Fruit fly (Drosophila melanogaster) Kc167 (cell line): ENCODE results near the gene CG11920.

Source experiments
- Myc ChIP-seq: fragments of >200 bp; optimal IDR thresholded peaks from 2 replicates; lab custom pipeline; 2017; ENCODE audit warnings: missing external identifiers
- psq ChIP-seq: fragments of >200 bp; optimal IDR thresholded peaks from 2 replicates; lab custom pipeline; 2017; ENCODE audit warnings: missing external identifiers

DNA sequence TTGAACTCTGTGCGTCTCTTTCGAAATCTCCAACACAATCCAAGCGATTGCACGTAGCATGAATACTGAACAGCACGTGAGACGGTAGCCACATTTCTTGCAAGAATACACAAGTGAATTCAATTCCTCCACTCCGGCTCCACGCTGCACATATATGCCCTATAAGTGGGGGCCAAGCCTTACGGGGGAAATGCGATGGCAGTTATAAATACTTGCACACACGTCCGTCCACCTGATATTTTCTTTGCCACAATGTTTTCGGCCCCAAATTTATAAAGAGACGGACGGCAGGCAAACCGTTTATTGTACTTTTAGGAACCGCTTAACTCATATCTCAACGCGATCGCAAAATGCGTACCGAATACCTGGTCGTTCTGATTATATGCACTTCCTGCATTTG, 28.7 kb upstream of the CG11920 start, which contains the start of gene CG11786:
- TF ChIP-seq psq = no peak
- no peak for TF ChIP-seq Myc (lab: Kevin White, UChicago)
